Fruit fly (Drosophila melanogaster) whole organism, embryonic: ENCODE results near the gene CG14258.

ENCODE experiments used
- Bdp1 ChIP-seq: fragments of 200-800 bp; sonication (Bioruptor generic); optimal IDR thresholded peaks from 3 replicates; lab custom pipeline; 2016; ENCODE audit warnings: missing biosample characterization, missing genetic modification characterization
- C15 ChIP-seq: fragments of 200-800 bp; sonication (Bioruptor generic); IDR thresholded peaks from 3 replicates; pipeline ENCODE4 v1.3.6; 2022; ENCODE audit warnings: missing biosample characterization, missing genetic modification characterization
- CG1024 ChIP-seq: fragments of 200-800 bp; sonication (Bioruptor generic); IDR thresholded peaks from 2 replicates; pipeline ENCODE4 v1.3.6; 2022; ENCODE audit warnings: missing biosample characterization, missing genetic modification characterization
- CG10366 ChIP-seq: fragments of 200-800 bp; sonication (Bioruptor generic); IDR thresholded peaks from 2 replicates; pipeline ENCODE4 v1.3.6; 2022; ENCODE audit warnings: missing biosample characterization, missing genetic modification characterization
- CG10543 ChIP-seq: fragments of 200-800 bp; sonication (Bioruptor generic); optimal IDR thresholded peaks from 3 replicates; lab custom pipeline; 2017; ENCODE audit warnings: missing biosample characterization, mild to moderate bottlenecking, missing genetic modification characterization, moderate library complexity
- CG12104 ChIP-seq: fragments of 200-800 bp; sonication (Bioruptor generic); optimal IDR thresholded peaks from 3 replicates; lab custom pipeline; 2016; ENCODE audit warnings: missing biosample characterization, missing genetic modification characterization
- CG12299 ChIP-seq: fragments of 200-800 bp; sonication (Bioruptor generic); optimal IDR thresholded peaks from 2 replicates; lab custom pipeline; 2018; ENCODE audit warnings: missing biosample characterization, mild to moderate bottlenecking, missing genetic modification characterization
- CG12659 ChIP-seq: fragments of 200-800 bp; sonication (Bioruptor generic); optimal IDR thresholded peaks from 3 replicates; lab custom pipeline; 2017; ENCODE audit warnings: mild to moderate bottlenecking, missing biosample characterization, missing genetic modification reagents, missing genetic modification characterization
- CG15269 ChIP-seq: fragments of 200-800 bp; sonication (Bioruptor generic); optimal IDR thresholded peaks from 2 replicates; lab custom pipeline; 2018; ENCODE audit warnings: missing biosample characterization, mild to moderate bottlenecking, missing genetic modification characterization, moderate library complexity
- CG16779 ChIP-seq: fragments of 200-800 bp; sonication (Bioruptor generic); IDR thresholded peaks from 2 replicates; pipeline ENCODE4 v1.3.6; 2022; ENCODE audit warnings: missing biosample characterization, missing genetic modification characterization
- CG31224 ChIP-seq: fragments of 200-800 bp; sonication (Bioruptor generic); IDR thresholded peaks from 2 replicates; pipeline ENCODE4 v1.3.6; 2022; ENCODE audit warnings: missing biosample characterization, missing genetic modification characterization
- CG31441 ChIP-seq: fragments of 200-800 bp; sonication (Bioruptor generic); IDR thresholded peaks from 2 replicates; pipeline ENCODE4 v1.3.6; 2022; ENCODE audit warnings: missing biosample characterization, missing genetic modification characterization
- CG3407 ChIP-seq: fragments of 200-800 bp; sonication (Bioruptor generic); optimal IDR thresholded peaks from 2 replicates; lab custom pipeline; 2018; ENCODE audit warnings: missing biosample characterization, mild to moderate bottlenecking, missing genetic modification characterization
- CG42726 ChIP-seq: fragments of 200-800 bp; sonication (Bioruptor generic); IDR thresholded peaks from 2 replicates; pipeline ENCODE4 v1.3.6; 2022; ENCODE audit warnings: missing biosample characterization, missing genetic modification characterization; ENCODE audit not compliant: partially characterized antibody
- CG4282 ChIP-seq: fragments of 200-800 bp; sonication (Bioruptor generic); optimal IDR thresholded peaks from 2 replicates; lab custom pipeline; 2016; ENCODE audit warnings: missing biosample characterization, missing genetic modification characterization
- CG5245 ChIP-seq: fragments of 200-800 bp; sonication (Bioruptor generic); optimal IDR thresholded peaks from 3 replicates; lab custom pipeline; 2016; ENCODE audit warnings: missing biosample characterization, missing genetic modification characterization
- CG6175 ChIP-seq: fragments of 200-800 bp; sonication (Bioruptor generic); IDR thresholded peaks from 3 replicates; pipeline ENCODE4 v1.3.6; 2022; ENCODE audit warnings: missing biosample characterization, missing genetic modification characterization
- CG6654 ChIP-seq: fragments of 200-800 bp; sonication (Bioruptor generic); optimal IDR thresholded peaks from 2 replicates; lab custom pipeline; 2017; ENCODE audit warnings: missing biosample characterization, mild to moderate bottlenecking, missing genetic modification characterization
- CG7928 ChIP-seq: fragments of 200-800 bp; sonication (Bioruptor generic); optimal IDR thresholded peaks from 2 replicates; lab custom pipeline; 2017; ENCODE audit warnings: missing biosample characterization, mild to moderate bottlenecking, missing genetic modification characterization
- CG9215 ChIP-seq: fragments of 200-800 bp; sonication (Bioruptor generic); IDR thresholded peaks from 2 replicates; pipeline ENCODE4 v1.3.6; 2022; ENCODE audit warnings: missing biosample characterization, missing genetic modification characterization
- CG9437 ChIP-seq: fragments of 200-800 bp; sonication (Bioruptor generic); optimal IDR thresholded peaks from 2 replicates; lab custom pipeline; 2018; ENCODE audit warnings: missing biosample characterization, mild to moderate bottlenecking, missing genetic modification characterization
- Camta ChIP-seq: fragments of 200-800 bp; sonication (Bioruptor generic); optimal IDR thresholded peaks from 2 replicates; lab custom pipeline; 2016; ENCODE audit warnings: missing biosample characterization, missing genetic modification characterization
- CoRest ChIP-seq: fragments of 200-800 bp; sonication (Bioruptor generic); optimal IDR thresholded peaks from 3 replicates; lab custom pipeline; 2018; ENCODE audit warnings: missing biosample characterization, mild to moderate bottlenecking, missing genetic modification characterization, moderate library complexity
- Dfd ChIP-seq, 2 experiments: fragments of >200 bp; optimal IDR thresholded peaks; 2 replicates each; lab custom pipeline; 2017; ENCODE audit warnings: missing biosample characterization in 2 of 2, missing genetic modification characterization in 2 of 2
- Ets65A ChIP-seq: fragments of 200-800 bp; sonication (Bioruptor generic); peaks from one replicate; lab custom pipeline; 2016; ENCODE audit warnings: missing biosample characterization, missing genetic modification characterization
- Gsc ChIP-seq: fragments of 200-800 bp; sonication (Bioruptor generic); IDR thresholded peaks from 2 replicates; pipeline ENCODE4 v1.3.6; 2022; ENCODE audit warnings: missing biosample characterization, missing genetic modification characterization
- Lpt ChIP-seq: fragments of >200 bp; optimal IDR thresholded peaks from 2 replicates; lab custom pipeline; 2018; ENCODE audit warnings: missing biosample characterization, missing genetic modification characterization
- MESR4 ChIP-seq: fragments of 200-800 bp; sonication (Bioruptor generic); optimal IDR thresholded peaks from 2 replicates; lab custom pipeline; 2018; ENCODE audit warnings: missing biosample characterization, mild to moderate bottlenecking, missing genetic modification characterization, moderate library complexity
- Med ChIP-seq: fragments of 200-800 bp; sonication (Bioruptor generic); peaks from one replicate; lab custom pipeline; 2016; ENCODE audit warnings: missing biosample characterization, missing genetic modification characterization, mild to moderate bottlenecking, inconsistent platforms, moderate library complexity
- Mes4 ChIP-seq: fragments of 200-800 bp; sonication (Bioruptor generic); optimal IDR thresholded peaks from 2 replicates; lab custom pipeline; 2016; ENCODE audit warnings: missing biosample characterization, missing genetic modification characterization
- Oli ChIP-seq: fragments of 200-800 bp; sonication (Bioruptor generic); optimal IDR thresholded peaks from 2 replicates; lab custom pipeline; 2018; ENCODE audit warnings: missing biosample characterization, mild to moderate bottlenecking, missing genetic modification characterization, moderate library complexity
- Ptx1 ChIP-seq: fragments of 200-800 bp; sonication (Bioruptor generic); IDR thresholded peaks from 2 replicates; pipeline ENCODE4 v1.3.6; 2022; ENCODE audit warnings: missing biosample characterization, missing genetic modification characterization
- Ravus ChIP-seq: fragments of 200-800 bp; sonication (Bioruptor generic); IDR thresholded peaks from 2 replicates; pipeline ENCODE4 v1.3.6; 2022; ENCODE audit warnings: missing biosample characterization, missing genetic modification characterization
- Scr ChIP-seq: fragments of 200-800 bp; sonication (Bioruptor generic); IDR thresholded peaks from 2 replicates; pipeline ENCODE4 v1.3.6; 2022; ENCODE audit warnings: missing biosample characterization, missing genetic modification characterization; ENCODE audit not compliant: partially characterized antibody
- bsh ChIP-seq, 2 experiments: fragments of 200-800 bp; sonication (Bioruptor generic); optimal IDR thresholded peaks; 2 replicates each; lab custom pipeline; 2017 to 2018; ENCODE audit warnings: mild to moderate bottlenecking in 2 of 2, missing biosample characterization in 2 of 2, missing genetic modification characterization in 2 of 2, moderate library complexity in 1 of 2
- crol ChIP-seq: fragments of 200-800 bp; sonication (Bioruptor generic); IDR thresholded peaks from 2 replicates; pipeline ENCODE4 v1.3.6; 2022; ENCODE audit warnings: missing biosample characterization, missing genetic modification characterization
- eyg ChIP-seq: fragments of 200-800 bp; sonication (Bioruptor generic); optimal IDR thresholded peaks from 3 replicates; lab custom pipeline; 2016; ENCODE audit warnings: missing biosample characterization, missing genetic modification characterization
- fd96Cb ChIP-seq: fragments of 200-800 bp; sonication (Bioruptor generic); optimal IDR thresholded peaks from 2 replicates; lab custom pipeline; 2018; ENCODE audit warnings: missing biosample characterization, mild to moderate bottlenecking, missing genetic modification characterization, moderate library complexity
- inv ChIP-seq: fragments of 200-800 bp; sonication (Bioruptor generic); IDR thresholded peaks from 2 replicates; pipeline ENCODE4 v1.3.6; 2022; ENCODE audit warnings: missing biosample characterization, missing genetic modification characterization; ENCODE audit not compliant: partially characterized antibody
- klu ChIP-seq: fragments of 200-800 bp; sonication (Bioruptor generic); IDR thresholded peaks from 2 replicates; pipeline ENCODE4 v1.3.6; 2022; ENCODE audit warnings: missing biosample characterization, missing genetic modification characterization
- knrl ChIP-seq: fragments of 200-800 bp; sonication (Bioruptor generic); IDR thresholded peaks from 3 replicates; pipeline ENCODE4 v1.3.6; 2022; ENCODE audit warnings: missing biosample characterization, missing genetic modification characterization; ENCODE audit not compliant: partially characterized antibody
- nmo ChIP-seq: fragments of 200-800 bp; sonication (Bioruptor generic); optimal IDR thresholded peaks from 2 replicates; lab custom pipeline; 2018; ENCODE audit warnings: missing biosample characterization, mild to moderate bottlenecking, missing genetic modification characterization, moderate library complexity
- psq ChIP-seq: fragments of 200-800 bp; sonication (Bioruptor generic); optimal IDR thresholded peaks from 2 replicates; lab custom pipeline; 2017; ENCODE audit warnings: missing biosample characterization, missing genetic modification characterization
- ro ChIP-seq: fragments of 200-800 bp; sonication (Bioruptor generic); IDR thresholded peaks from 2 replicates; pipeline ENCODE4 v1.3.6; 2022; ENCODE audit warnings: missing biosample characterization, missing genetic modification characterization
- salm ChIP-seq: fragments of 200-800 bp; sonication (Bioruptor generic); optimal IDR thresholded peaks from 2 replicates; lab custom pipeline; 2018; ENCODE audit warnings: missing biosample characterization, mild to moderate bottlenecking, missing genetic modification characterization
- sens-2 ChIP-seq: fragments of 200-800 bp; sonication (Bioruptor generic); IDR thresholded peaks from 2 replicates; pipeline ENCODE4 v1.3.6; 2022; ENCODE audit warnings: missing biosample characterization, missing genetic modification characterization
- sima ChIP-seq: fragments of 200-800 bp; sonication (Bioruptor generic); optimal IDR thresholded peaks from 2 replicates; lab custom pipeline; 2016; ENCODE audit warnings: missing biosample characterization, missing genetic modification characterization
- sug ChIP-seq: fragments of 200-800 bp; optimal IDR thresholded peaks from 2 replicates; lab custom pipeline; 2019; ENCODE audit warnings: missing biosample characterization, mild to moderate bottlenecking, missing genetic modification characterization, moderate library complexity
- twi ChIP-seq: fragments of 200-800 bp; optimal IDR thresholded peaks from 2 replicates; lab custom pipeline; 2019; ENCODE audit warnings: missing biosample characterization, mild to moderate bottlenecking, missing genetic modification characterization, moderate library complexity
- unc-4 ChIP-seq: fragments of 200-800 bp; sonication (Bioruptor generic); IDR thresholded peaks from 2 replicates; pipeline ENCODE4 v1.3.6; 2022; ENCODE audit warnings: missing biosample characterization, missing genetic modification characterization; ENCODE audit not compliant: partially characterized antibody
- vnd ChIP-seq: fragments of 200-800 bp; sonication (Bioruptor generic); IDR thresholded peaks from 3 replicates; pipeline ENCODE4 v1.3.6; 2022; ENCODE audit warnings: missing biosample characterization, missing genetic modification characterization; ENCODE audit not compliant: partially characterized antibody
- wor ChIP-seq: fragments of 200-800 bp; sonication (Bioruptor generic); IDR thresholded peaks from 2 replicates; pipeline ENCODE4 v1.3.6; 2022; ENCODE audit warnings: missing biosample characterization, missing genetic modification characterization

Gene CG14258

dm6 chr3R:27139963-27140362, 47.0 kb downstream of the CG14258 start (continued):
- TF ChIP-seq salm (tag; lab: Kevin White, UChicago) (no peak), C15 (GFP tag; lab: Robert Waterston, UW) (no peak), Ravus (GFP tag; lab: Robert Waterston, UW) (no peak), CG31224 (GFP tag; lab: Robert Waterston, UW) (no peak), crol (no peak), Lpt (GFP tag; lab: Kevin White, UChicago) (no peak), klu (GFP tag; lab: Robert Waterston, UW) (no peak), CG6654 (GFP tag; lab: Kevin White, UChicago) (no peak), nmo (GFP tag; lab: Kevin White, UChicago) (peak; percentile 20), CG16779 (GFP tag; lab: Robert Waterston, UW) (no peak), knrl (GFP tag; lab: Robert Waterston, UW) (no peak), inv (GFP tag; lab: Robert Waterston, UW) (no peak), ro (no peak), psq (GFP tag; lab: Kevin White, UChicago) (no peak), CG15269 (tag; lab: Kevin White, UChicago) (no peak), Med (GFP tag; lab: Kevin White, UChicago) (peak; percentile 60), sima (GFP tag; lab: Kevin White, UChicago) (no peak), Ptx1 (no peak), fd96Cb (peak; percentile 12), CG3407 (GFP tag; lab: Kevin White, UChicago) (no peak), CG31441 (GFP tag; lab: Robert Waterston, UW) (no peak), Camta (GFP tag; lab: Kevin White, UChicago) (peak; percentile 5), CG1024 (GFP tag; lab: Robert Waterston, UW) (no peak), wor (GFP tag; lab: Robert Waterston, UW) (no peak), CG12299 (tag; lab: Kevin White, UChicago) (no peak), CG12659 (no peak), eyg (GFP tag; lab: Kevin White, UChicago) (no peak), Scr (no peak), Oli (no peak), Mes4 (no peak), Ets65A (GFP tag; lab: Kevin White, UChicago) (peak; percentile 33), CG9215 (GFP tag; lab: Robert Waterston, UW) (no peak), MESR4 (no peak), CG42726 (GFP tag; lab: Robert Waterston, UW) (no peak), CG6175 (GFP tag; lab: Robert Waterston, UW) (no peak), sens-2 (no peak), CG9437 (GFP tag; lab: Kevin White, UChicago) (no peak), CG12104 (GFP tag; lab: Kevin White, UChicago) (no peak), CG5245 (GFP tag; lab: Kevin White, UChicago) (no peak), vnd (GFP tag; lab: Robert Waterston, UW) (no peak), CG10543 (GFP tag; lab: Kevin White, UChicago) (no peak), CG10366 (no peak), Dfd (GFP tag; optimal IDR thresholded peaks at IDR 0.05; lab: Kevin White, UChicago) (no peak), CG4282 (no peak), Gsc (GFP tag; lab: Robert Waterston, UW) (no peak), CG7928 (GFP tag; lab: Kevin White, UChicago) (no peak), Bdp1 (GFP tag; lab: Kevin White, UChicago) (no peak), twi (tag; lab: Kevin White, UChicago) (no peak), CoRest (no peak), unc-4 (GFP tag; lab: Robert Waterston, UW) (no peak), bsh (GFP tag; optimal IDR thresholded peaks at IDR 0.05; lab: Kevin White, UChicago) (peak in 1 of 2 experiments; percentile 13), sug (tag; lab: Kevin White, UChicago) (no peak)
